Fruit fly (Drosophila melanogaster) whole organism, embryonic: ENCODE measurements around the gene sphinx1.
A peak's percentile ranks its signal among the peaks of the same experiment; 100 is the strongest.

Source experiments
- Adf1 ChIP-seq: fragments of 200-800 bp; sonication (Bioruptor generic); IDR thresholded peaks from 2 replicates; pipeline ENCODE4 v1.3.6; 2022; ENCODE audit warnings: missing biosample characterization, missing genetic modification characterization
- CG10979 ChIP-seq: fragments of 200-800 bp; sonication (Bioruptor generic); optimal IDR thresholded peaks from 2 replicates; lab custom pipeline; 2018; ENCODE audit warnings: missing biosample characterization, mild to moderate bottlenecking, missing genetic modification characterization, moderate library complexity
- CG11504 ChIP-seq: fragments of 200-800 bp; sonication (Bioruptor generic); optimal IDR thresholded peaks from 3 replicates; lab custom pipeline; 2019; ENCODE audit warnings: missing biosample characterization, mild to moderate bottlenecking, missing genetic modification characterization, moderate library complexity
- CG14441 ChIP-seq: fragments of 200-800 bp; sonication (Bioruptor generic); IDR thresholded peaks from 2 replicates; pipeline ENCODE4 v1.3.6; 2022; ENCODE audit warnings: missing biosample characterization, missing genetic modification characterization
- CG14710 ChIP-seq: fragments of 200-800 bp; sonication (Bioruptor generic); optimal IDR thresholded peaks from 3 replicates; lab custom pipeline; 2019; ENCODE audit warnings: missing biosample characterization, mild to moderate bottlenecking, missing genetic modification characterization, moderate library complexity
- CG15696 ChIP-seq: fragments of 200-800 bp; sonication (Bioruptor generic); optimal IDR thresholded peaks from 2 replicates; lab custom pipeline; 2019; ENCODE audit warnings: missing biosample characterization, mild to moderate bottlenecking, missing genetic modification characterization, moderate library complexity
- CG16815 ChIP-seq: fragments of 200-800 bp; sonication (Bioruptor generic); optimal IDR thresholded peaks from 3 replicates; lab custom pipeline; 2017; ENCODE audit warnings: missing biosample characterization, mild to moderate bottlenecking, missing genetic modification characterization
- CG17359 ChIP-seq: fragments of 200-800 bp; sonication (Bioruptor generic); optimal IDR thresholded peaks from 3 replicates; lab custom pipeline; 2018; ENCODE audit warnings: missing biosample characterization, mild to moderate bottlenecking, missing genetic modification characterization, moderate library complexity
- CG18619 ChIP-seq: fragments of 200-800 bp; sonication (Bioruptor generic); optimal IDR thresholded peaks from 3 replicates; lab custom pipeline; 2017; ENCODE audit warnings: missing biosample characterization, mild to moderate bottlenecking, missing genetic modification characterization
- CG2199 ChIP-seq: fragments of 200-800 bp; sonication (Bioruptor generic); IDR thresholded peaks from 3 replicates; pipeline ENCODE4 v1.3.6; 2022; ENCODE audit warnings: missing biosample characterization, missing genetic modification characterization
- CG31441 ChIP-seq: fragments of 200-800 bp; sonication (Bioruptor generic); IDR thresholded peaks from 2 replicates; pipeline ENCODE4 v1.3.6; 2022; ENCODE audit warnings: missing biosample characterization, missing genetic modification characterization
- CG32772 ChIP-seq: fragments of 200-800 bp; sonication (Bioruptor generic); IDR thresholded peaks from 2 replicates; pipeline ENCODE4 v1.3.6; 2022; ENCODE audit warnings: missing biosample characterization, missing genetic modification characterization
- CG34224 ChIP-seq: fragments of 200-800 bp; sonication (Bioruptor generic); IDR thresholded peaks from 3 replicates; pipeline ENCODE4 v1.3.6; 2022; ENCODE audit warnings: missing biosample characterization, missing genetic modification characterization; ENCODE audit not compliant: partially characterized antibody
- CG34422 ChIP-seq: fragments of 200-800 bp; sonication (Bioruptor generic); IDR thresholded peaks from 3 replicates; pipeline ENCODE4 v1.3.6; 2022; ENCODE audit warnings: missing biosample characterization, missing genetic modification characterization
- CG4707 ChIP-seq: fragments of 200-800 bp; sonication (Bioruptor generic); optimal IDR thresholded peaks from 2 replicates; lab custom pipeline; 2018; ENCODE audit warnings: missing biosample characterization, mild to moderate bottlenecking, missing genetic modification characterization, moderate library complexity
- CG7839 ChIP-seq: fragments of 200-800 bp; sonication (Bioruptor generic); optimal IDR thresholded peaks from 3 replicates; lab custom pipeline; 2018; ENCODE audit warnings: missing biosample characterization, mild to moderate bottlenecking, missing genetic modification characterization, moderate library complexity
- CG8290 ChIP-seq, 3 experiments: fragments of 200-800 bp; sonication (Bioruptor generic); optimal IDR thresholded peaks; 2 replicates each; lab custom pipeline; 2016 to 2019; ENCODE audit warnings: missing biosample characterization in 3 of 3, missing genetic modification characterization in 3 of 3, mild to moderate bottlenecking in 2 of 3, moderate library complexity in 1 of 3
- CG8944 ChIP-seq: fragments of 200-800 bp; sonication (Bioruptor generic); optimal IDR thresholded peaks from 3 replicates; lab custom pipeline; 2016; ENCODE audit warnings: missing biosample characterization, missing genetic modification characterization
- D19A ChIP-seq: fragments of 200-800 bp; optimal IDR thresholded peaks from 3 replicates; lab custom pipeline; 2019; ENCODE audit warnings: missing biosample characterization, mild to moderate bottlenecking, missing genetic modification characterization, moderate library complexity
- Dbx ChIP-seq: fragments of 200-800 bp; sonication (Bioruptor generic); IDR thresholded peaks from 3 replicates; pipeline ENCODE4 v1.3.6; 2022; ENCODE audit warnings: missing biosample characterization, missing genetic modification characterization
- Drgx ChIP-seq: fragments of 200-800 bp; sonication (Bioruptor generic); IDR thresholded peaks from 2 replicates; pipeline ENCODE4 v1.3.6; 2022; ENCODE audit warnings: missing biosample characterization, missing genetic modification characterization
- Ets65A ChIP-seq: fragments of 200-800 bp; sonication (Bioruptor generic); peaks from one replicate; lab custom pipeline; 2016; ENCODE audit warnings: missing biosample characterization, missing genetic modification characterization
- Fer3 ChIP-seq: fragments of 200-800 bp; sonication (Bioruptor generic); optimal IDR thresholded peaks from 2 replicates; lab custom pipeline; 2018; ENCODE audit warnings: missing biosample characterization, mild to moderate bottlenecking, missing genetic modification characterization, moderate library complexity
- HLH3B ChIP-seq: fragments of 200-800 bp; sonication (Bioruptor generic); IDR thresholded peaks from 2 replicates; pipeline ENCODE4 v1.3.6; 2022; ENCODE audit warnings: missing biosample characterization, missing genetic modification characterization
- MBD-R2 ChIP-seq: fragments of 200-800 bp; sonication (Bioruptor generic); IDR thresholded peaks from 2 replicates; pipeline ENCODE4 v1.3.6; 2022; ENCODE audit warnings: missing biosample characterization, missing genetic modification characterization
- Med ChIP-seq: fragments of 200-800 bp; sonication (Bioruptor generic); peaks from one replicate; lab custom pipeline; 2016; ENCODE audit warnings: missing biosample characterization, missing genetic modification characterization, mild to moderate bottlenecking, inconsistent platforms, moderate library complexity
- Sox100B ChIP-seq: fragments of 200-800 bp; sonication (Bioruptor generic); optimal IDR thresholded peaks from 3 replicates; lab custom pipeline; 2018; ENCODE audit warnings: missing biosample characterization, mild to moderate bottlenecking, missing genetic modification characterization
- Sry-δ ChIP-seq: fragments of 200-800 bp; sonication (Bioruptor generic); optimal IDR thresholded peaks from 2 replicates; lab custom pipeline; 2016; ENCODE audit warnings: missing biosample characterization, missing genetic modification characterization
- TFAM ChIP-seq: fragments of 200-800 bp; sonication (Bioruptor generic); optimal IDR thresholded peaks from 2 replicates; lab custom pipeline; 2017; ENCODE audit warnings: missing biosample characterization, missing genetic modification characterization, inconsistent platforms
- Trl ChIP-seq, 3 experiments: fragments of >200 bp in 2 of 3; fragments of 200-800 bp in 1 of 3; sonication (Bioruptor generic) in 1 of 3; optimal IDR thresholded peaks; 2 replicates in 1 of 3; 3 replicates in 2 of 3; lab custom pipeline; 2016 to 2017; ENCODE audit warnings: missing biosample characterization in 1 of 3, missing genetic modification characterization in 1 of 3
- Usf ChIP-seq: fragments of 200-800 bp; sonication (Bioruptor generic); optimal IDR thresholded peaks from 2 replicates; lab custom pipeline; 2017; ENCODE audit warnings: missing genotype, missing biosample characterization, missing genetic modification characterization
- abd-A ChIP-seq: fragments of 200-800 bp; sonication (Bioruptor generic); optimal IDR thresholded peaks from 3 replicates; lab custom pipeline; 2019; ENCODE audit warnings: missing biosample characterization, mild to moderate bottlenecking, missing genetic modification characterization, moderate library complexity
- bbx ChIP-seq: fragments of 200-800 bp; sonication (Bioruptor generic); IDR thresholded peaks from 2 replicates; pipeline ENCODE4 v1.3.6; 2022; ENCODE audit warnings: missing biosample characterization, missing genetic modification characterization; ENCODE audit not compliant: partially characterized antibody
- bowl ChIP-seq: fragments of 200-800 bp; sonication (Bioruptor generic); IDR thresholded peaks from 2 replicates; pipeline ENCODE4 v1.3.6; 2022; ENCODE audit warnings: missing biosample characterization, missing genetic modification characterization
- bsh ChIP-seq, 2 experiments: fragments of 200-800 bp; sonication (Bioruptor generic); optimal IDR thresholded peaks; 2 replicates each; lab custom pipeline; 2017 to 2018; ENCODE audit warnings: mild to moderate bottlenecking in 2 of 2, missing biosample characterization in 2 of 2, missing genetic modification characterization in 2 of 2, moderate library complexity in 1 of 2
- ci ChIP-seq: fragments of 200-800 bp; sonication (Bioruptor generic); IDR thresholded peaks from 3 replicates; pipeline ENCODE4 v1.3.6; 2022; ENCODE audit warnings: missing biosample characterization, missing genetic modification characterization
- dimm ChIP-seq: fragments of 200-800 bp; sonication (Bioruptor generic); IDR thresholded peaks from 2 replicates; pipeline ENCODE4 v1.3.6; 2022; ENCODE audit warnings: missing biosample characterization, missing genetic modification characterization
- en ChIP-seq: fragments of 200-800 bp; sonication (Bioruptor generic); optimal IDR thresholded peaks from 2 replicates; lab custom pipeline; 2016; ENCODE audit warnings: missing biosample characterization, missing genetic modification characterization
- fd3F ChIP-seq: fragments of 200-800 bp; sonication (Bioruptor generic); optimal IDR thresholded peaks from 2 replicates; lab custom pipeline; 2018; ENCODE audit warnings: missing biosample characterization, mild to moderate bottlenecking, missing genetic modification characterization, moderate library complexity
- fd96Cb ChIP-seq: fragments of 200-800 bp; sonication (Bioruptor generic); optimal IDR thresholded peaks from 2 replicates; lab custom pipeline; 2018; ENCODE audit warnings: missing biosample characterization, mild to moderate bottlenecking, missing genetic modification characterization, moderate library complexity
- gcm2 ChIP-seq: fragments of 200-800 bp; sonication (Bioruptor generic); optimal IDR thresholded peaks from 2 replicates; lab custom pipeline; 2016; ENCODE audit warnings: missing biosample characterization, missing genetic modification characterization
- lab ChIP-seq: fragments of 200-800 bp; sonication (Bioruptor generic); optimal IDR thresholded peaks from 3 replicates; lab custom pipeline; 2017; ENCODE audit warnings: missing biosample characterization, missing genetic modification characterization, mild to moderate bottlenecking, moderate library complexity, missing genetic modification reagents
- sens ChIP-seq: fragments of 200-800 bp; sonication (Bioruptor generic); peaks from one replicate; lab custom pipeline; 2016; ENCODE audit warnings: missing biosample characterization, missing genetic modification characterization
- tx ChIP-seq: fragments of 200-800 bp; sonication (Bioruptor generic); optimal IDR thresholded peaks from 2 replicates; lab custom pipeline; 2016; ENCODE audit warnings: missing biosample characterization, missing genetic modification characterization
- unpg ChIP-seq: fragments of 200-800 bp; sonication (Bioruptor generic); optimal IDR thresholded peaks from 3 replicates; lab custom pipeline; 2018; ENCODE audit warnings: missing biosample characterization, mild to moderate bottlenecking, missing genetic modification characterization, moderate library complexity
- z ChIP-seq: fragments of 200-800 bp; sonication (Bioruptor generic); IDR thresholded peaks from 3 replicates; pipeline ENCODE4 v1.3.6; 2022; ENCODE audit warnings: missing biosample characterization, missing genetic modification characterization

sphinx1 gene

dm6 chr3L:7433325-7433827, 5.8 kb downstream of the sphinx1 start (continued):
- TF ChIP-seq CG14441 (GFP tag; lab: Robert Waterston, UW) (peak; percentile 12; the same call in 1 of the 2 replicates), HLH3B (GFP tag; lab: Robert Waterston, UW) (peak; percentile 33; the same call in 1 of the 2 replicates), CG4707 (GFP tag; lab: Kevin White, UChicago) (no peak), CG17359 (tag; lab: Kevin White, UChicago) (peak; percentile 10), CG32772 (GFP tag; lab: Robert Waterston, UW) (peak; percentile 34; the same call in 1 of the 2 replicates), Drgx (peak; percentile 63), CG34224 (GFP tag; lab: Robert Waterston, UW) (0 out of 3 replicates have a peak, but pooled peaks have one; percentile 15), abd-A (tag; lab: Kevin White, UChicago) (peak; percentile 19), fd96Cb (tag; lab: Kevin White, UChicago) (peak; percentile 2), CG34422 (GFP tag; lab: Robert Waterston, UW) (0 out of 3 replicates have a peak, but pooled peaks have one; percentile 11), Dbx (GFP tag; lab: Robert Waterston, UW) (0 out of 3 replicates have a peak, but pooled peaks have one; percentile 39), fd3F (GFP tag; lab: Kevin White, UChicago) (no peak), CG11504 (tag; lab: Kevin White, UChicago) (peak; percentile 40), Trl (optimal IDR thresholded peaks at IDR 0.05; lab: Kevin White, UChicago) (peak; percentile 24 to 50), Trl (GFP tag; optimal IDR thresholded peaks at IDR 0.05; lab: Kevin White, UChicago) (no peak), CG7839 (tag; lab: Kevin White, UChicago) (peak; percentile 27), ci (GFP tag; lab: Robert Waterston, UW) (no peak; the same call in 1 of the 3 replicates), z (GFP tag; lab: Robert Waterston, UW) (peak; percentile 95), CG18619 (GFP tag; lab: Kevin White, UChicago) (peak; percentile 9), bsh (GFP tag; optimal IDR thresholded peaks at IDR 0.05; lab: Kevin White, UChicago) (peak; percentile 29 to 51), en (GFP tag; lab: Kevin White, UChicago) (no peak), Fer3 (tag; lab: Kevin White, UChicago) (peak; percentile 3), CG14710 (tag; lab: Kevin White, UChicago) (peak; percentile 19), Adf1 (GFP tag; lab: Robert Waterston, UW) (peak; percentile 34; the same call in 1 of the 2 replicates), D19A (peak; percentile 27)

DNA sequence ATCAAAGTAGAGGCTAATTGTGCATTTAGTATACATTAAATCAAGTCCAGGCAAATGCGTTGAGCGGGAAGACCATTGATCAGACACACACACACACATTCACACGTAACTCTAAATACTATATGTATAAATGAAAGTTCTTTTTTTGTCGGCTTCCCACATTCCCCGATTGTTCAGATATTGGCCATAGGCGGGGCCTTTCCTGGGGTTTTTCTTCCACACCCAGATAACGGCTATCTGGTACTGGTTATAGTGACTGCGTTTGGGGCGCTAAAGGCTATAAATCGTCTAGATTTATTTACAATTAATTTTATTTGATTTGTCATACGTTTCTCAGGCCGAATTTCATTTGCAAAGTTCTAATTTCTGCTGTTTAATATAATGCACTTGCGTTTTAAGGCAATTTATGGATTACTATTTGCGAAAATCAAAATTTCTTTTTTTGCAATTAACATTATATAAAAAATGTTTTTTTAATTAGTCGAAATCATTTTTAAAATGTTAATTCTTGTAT, 6.3 kb downstream of the sphinx1 start:
- TF ChIP-seq Med (GFP tag; lab: Kevin White, UChicago) (peak; percentile 30), CG8944 (GFP tag; lab: Kevin White, UChicago) (no peak), Ets65A (GFP tag; lab: Kevin White, UChicago) (peak; percentile 53), CG15696 (no peak), Sox100B (GFP tag; lab: Kevin White, UChicago) (peak; percentile 13), CG2199 (GFP tag; lab: Robert Waterston, UW) (peak; percentile 62; the same call in 2 of the 3 replicates), bowl (GFP tag; lab: Robert Waterston, UW) (no peak), lab (GFP tag; lab: Kevin White, UChicago) (no peak), tx (GFP tag; lab: Kevin White, UChicago) (no peak), sens (peak; percentile 56)

DNA sequence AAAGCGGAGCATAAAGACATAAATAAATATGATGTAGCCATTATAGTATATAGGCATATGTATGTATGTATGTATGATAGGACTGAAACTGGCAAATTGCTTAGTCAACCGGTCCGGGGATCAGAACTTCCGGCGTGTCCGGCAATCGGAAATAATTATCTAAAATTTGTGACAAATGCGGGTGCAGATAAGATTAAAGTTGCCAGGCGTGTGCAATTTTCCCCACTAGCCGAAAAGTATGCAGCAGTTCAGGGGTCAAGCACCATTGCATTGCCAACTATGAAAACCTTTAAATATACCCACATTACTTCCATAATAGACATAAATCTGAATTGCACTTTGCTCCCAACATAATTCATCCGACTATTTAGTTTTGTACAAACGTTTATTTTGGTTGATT, 6.9 kb downstream of the sphinx1 start:
- no peak for TF ChIP-seq Usf (GFP tag; lab: Kevin White, UChicago)
- TF ChIP-seq TFAM (GFP tag; lab: Kevin White, UChicago), result no peak
- TF ChIP-seq dimm (GFP tag; lab: Robert Waterston, UW), result no peak
- no peak for TF ChIP-seq CG8290 (GFP tag; optimal IDR thresholded peaks at IDR 0.05; lab: Kevin White, UChicago)
- TF ChIP-seq CG8290 (tag; optimal IDR thresholded peaks at IDR 0.05; lab: Kevin White, UChicago), result peak in 1 of 2 experiments; percentile 30
- TF ChIP-seq CG10979 (tag; lab: Kevin White, UChicago), result no peak
- no peak for TF ChIP-seq ci (GFP tag; lab: Robert Waterston, UW)
- no peak for TF ChIP-seq unpg
- no peak for TF ChIP-seq gcm2 (GFP tag; lab: Kevin White, UChicago)
- TF ChIP-seq CG16815 (GFP tag; lab: Kevin White, UChicago), result no peak
- TF ChIP-seq CG34422 (GFP tag; lab: Robert Waterston, UW), result no peak
- TF ChIP-seq Sry-δ (GFP tag; lab: Kevin White, UChicago), result no peak
- TF ChIP-seq bbx (GFP tag; lab: Robert Waterston, UW), result no peak
- TF ChIP-seq CG2199 (GFP tag; lab: Robert Waterston, UW), result peak; percentile 60; the same call in 2 of the 3 replicates
- TF ChIP-seq CG31441 (GFP tag; lab: Robert Waterston, UW), result no peak
- TF ChIP-seq MBD-R2, result no peak
